Worm (Caenorhabditis elegans): Measurements from ENCODE around the gene glod-4.

The glod-4 gene

DNA sequence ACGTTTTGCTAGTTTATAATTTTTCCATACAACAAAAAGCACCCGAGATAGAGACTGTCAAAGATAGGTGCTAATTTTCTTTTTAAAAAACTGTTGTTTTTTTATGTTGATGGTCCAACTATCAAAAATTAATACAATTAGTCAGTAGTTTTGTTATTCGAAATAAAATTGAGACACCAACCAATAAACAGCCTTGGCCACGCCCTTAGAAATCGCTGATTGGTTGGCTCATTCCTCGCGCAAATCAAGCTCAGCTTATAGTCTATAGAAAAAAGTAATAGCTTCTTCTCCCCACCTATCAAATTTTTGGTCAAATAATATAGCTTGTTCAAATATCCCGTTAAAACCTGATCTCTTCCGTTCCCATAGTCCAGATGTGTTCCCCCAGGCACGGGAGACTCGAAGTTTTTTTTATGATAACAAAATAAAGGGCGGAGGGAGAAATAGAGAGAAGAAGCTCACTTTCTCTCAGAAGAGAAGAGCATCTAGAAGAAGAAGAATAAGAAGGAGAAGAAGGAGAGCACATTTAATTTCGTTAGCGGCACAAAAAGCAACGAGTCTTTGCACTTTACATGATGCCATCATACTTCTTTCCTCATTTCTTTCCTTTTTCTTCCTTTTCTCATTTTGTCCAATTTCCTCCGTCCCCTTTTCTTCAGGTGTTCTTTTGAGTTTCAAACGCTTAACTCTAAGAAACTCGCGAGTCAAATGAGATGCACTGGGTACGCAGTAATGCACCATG lies 21.4 kb upstream of the glod-4 start:
- TF ChIP-seq ces-1 (GFP tag; optimal IDR thresholded peaks at IDR 0.05), result peak; percentile 67
- TF ChIP-seq hlh-30 (tag; optimal IDR thresholded peaks at IDR 0.05; ENCODE audit: insufficient read depth), result no peak

DNA sequence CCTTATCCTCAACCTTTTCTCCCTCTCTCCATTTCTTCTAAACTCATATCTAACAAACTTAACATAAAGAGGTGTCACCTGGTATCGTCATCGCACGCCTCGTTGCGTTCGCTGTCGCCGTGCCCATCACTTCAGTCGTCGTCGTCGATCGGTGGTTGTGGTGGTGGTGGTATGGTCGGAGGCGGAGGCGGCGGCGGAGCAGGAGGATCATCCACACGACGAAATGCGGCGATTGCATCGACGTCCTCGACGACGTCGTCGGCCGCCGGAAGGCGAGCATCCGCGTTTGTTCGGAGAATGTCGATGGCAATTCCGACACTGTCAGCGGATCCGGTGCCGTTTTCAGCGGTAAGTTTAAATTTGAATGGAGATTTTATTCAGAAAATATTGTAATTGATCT lies 19.3 kb upstream of the glod-4 start:
- no peak for TF ChIP-seq ceh-20 (GFP tag; IDR thresholded peaks at IDR 0.05)
- peak; percentile 93 for TF ChIP-seq set-16 (GFP tag; IDR thresholded peaks at IDR 0.05)

DNA sequence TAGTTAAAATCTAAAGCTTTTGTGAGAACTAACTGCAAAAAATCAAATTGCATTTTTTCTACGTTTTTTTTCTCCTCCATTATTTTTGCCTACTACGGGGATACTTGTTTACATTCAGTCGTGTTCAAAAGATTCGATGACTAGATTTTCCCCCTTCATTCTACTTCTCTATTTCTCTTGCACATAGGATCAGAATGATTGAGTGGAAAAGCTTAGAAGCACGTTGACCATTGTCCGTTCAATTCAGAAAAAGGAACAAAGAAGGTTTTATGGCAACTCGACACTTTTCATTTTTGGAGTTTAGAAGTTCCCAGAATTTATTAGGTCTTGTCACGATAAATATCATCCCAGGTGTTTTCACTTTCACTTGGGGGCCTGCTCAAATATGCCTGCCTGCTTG lies 16.2 kb upstream of the glod-4 start:
- TF ChIP-seq unc-62 (GFP tag; optimal IDR thresholded peaks at IDR 0.05 in 1 of 2) (peak in 1 of 2 experiments; percentile 66), unc-62 (tag; optimal IDR thresholded peaks at IDR 0.05) (no peak), nhr-48 (tag; optimal IDR thresholded peaks at IDR 0.05) (no peak), ces-1 (GFP tag; optimal IDR thresholded peaks at IDR 0.05) (no peak)

DNA sequence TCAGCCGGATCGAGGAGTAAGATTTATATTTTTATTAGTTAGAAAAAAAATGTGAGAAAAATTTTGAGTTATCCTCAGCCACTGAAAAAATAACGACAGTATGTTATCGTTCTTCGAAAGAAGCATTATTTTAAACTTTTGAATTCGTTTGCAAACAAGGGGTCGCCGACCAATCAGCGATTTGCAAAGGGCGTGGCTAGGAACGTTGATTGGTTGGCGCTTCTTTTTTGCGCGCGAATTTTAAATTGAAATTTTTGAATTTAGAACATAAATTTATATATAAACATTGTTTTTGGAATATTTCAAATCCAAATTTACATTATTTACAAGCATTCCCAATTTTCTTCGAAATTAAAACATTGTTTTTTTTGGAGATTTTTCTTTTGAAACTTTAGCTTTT lies 10.2 kb upstream of the glod-4 start:
- TF ChIP-seq gei-8 (GFP tag; optimal IDR thresholded peaks at IDR 0.05), result no peak
- TF ChIP-seq egl-43 (GFP tag; IDR thresholded peaks at IDR 0.05), result no peak
- TF ChIP-seq spr-3 (GFP tag; optimal IDR thresholded peaks at IDR 0.05), result no peak
- TF ChIP-seq ceh-44 (GFP tag; IDR thresholded peaks at IDR 0.05), result no peak
- TF ChIP-seq mxl-2 (GFP tag; conservative IDR thresholded peaks at IDR 0.05), result no peak
- TF ChIP-seq nhr-10 (tag; optimal IDR thresholded peaks at IDR 0.05), result no peak
- TF ChIP-seq dmd-8 (GFP tag; IDR thresholded peaks at IDR 0.05), result no peak
- no peak for TF ChIP-seq nhr-6 (tag; optimal IDR thresholded peaks at IDR 0.05)
- no peak for TF ChIP-seq ztf-11 (tag; optimal IDR thresholded peaks at IDR 0.05)
- TF ChIP-seq ceh-28 (tag; optimal IDR thresholded peaks at IDR 0.05), result no peak
- no peak for TF ChIP-seq F37D6.2 (tag; optimal IDR thresholded peaks at IDR 0.05)
- no peak for TF ChIP-seq zfp-3 (GFP tag; conservative IDR thresholded peaks at IDR 0.05)
- TF ChIP-seq nhr-42 (GFP tag; IDR thresholded peaks at IDR 0.05), result no peak
- TF ChIP-seq aha-1 (tag), result no peak
- no peak for TF ChIP-seq dmd-6 (GFP tag; IDR thresholded peaks at IDR 0.05)
- no peak for TF ChIP-seq vab-7 (GFP tag; IDR thresholded peaks at IDR 0.05)
- TF ChIP-seq lim-7 (GFP tag; IDR thresholded peaks at IDR 0.05), result no peak
- no peak for TF ChIP-seq unc-39 (tag; optimal IDR thresholded peaks at IDR 0.05)

DNA sequence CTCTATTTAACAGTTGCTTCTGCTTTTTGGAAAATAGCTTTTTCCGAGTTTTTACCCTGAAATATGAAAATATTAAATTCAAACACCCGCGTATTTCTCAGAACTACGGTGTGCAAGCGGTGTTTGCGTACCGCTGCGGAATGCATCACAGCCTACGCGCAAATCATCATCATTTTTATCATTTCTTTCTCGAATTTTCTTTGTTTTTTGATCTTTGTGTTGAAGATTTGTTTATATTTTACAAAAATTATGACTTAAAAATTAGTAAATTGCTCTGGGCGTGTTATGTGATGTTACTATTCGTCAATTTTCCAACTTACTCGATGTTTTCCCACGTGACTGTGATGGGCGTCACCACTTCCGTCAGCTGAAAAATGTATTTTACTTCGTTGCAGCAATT lies 2.5 kb upstream of the glod-4 start:
- TF ChIP-seq unc-130 (GFP tag; optimal IDR thresholded peaks at IDR 0.05) (no peak), nhr-11 (tag; optimal IDR thresholded peaks at IDR 0.05) (peak; percentile 64), gei-8 (GFP tag; optimal IDR thresholded peaks at IDR 0.05) (no peak), ceh-28 (tag; optimal IDR thresholded peaks at IDR 0.05) (no peak), mxl-2 (GFP tag; conservative IDR thresholded peaks at IDR 0.05) (no peak), F10B5.3 (tag; optimal IDR thresholded peaks at IDR 0.05) (no peak), nhr-48 (tag; optimal IDR thresholded peaks at IDR 0.05) (no peak), php-3 (GFP tag; IDR thresholded peaks at IDR 0.05) (no peak), Y5F2A.4 (GFP tag; optimal IDR thresholded peaks at IDR 0.05) (no peak), egl-43 (GFP tag; IDR thresholded peaks at IDR 0.05) (no peak), jun-1 (tag; optimal IDR thresholded peaks at IDR 0.05) (peak; percentile 16), ZK546.5 (tag; optimal IDR thresholded peaks at IDR 0.05) (no peak), lsy-2 (tag; optimal IDR thresholded peaks at IDR 0.05) (peak; percentile 88 to 99), lin-1 (GFP tag; IDR thresholded peaks at IDR 0.05) (no peak), ZK337.2 (GFP tag; IDR thresholded peaks at IDR 0.05) (no peak), ceh-62 (tag; optimal IDR thresholded peaks at IDR 0.05) (no peak), set-16 (GFP tag; IDR thresholded peaks at IDR 0.05) (no peak), mes-2 (tag; optimal IDR thresholded peaks at IDR 0.05; ENCODE audit: poor library complexity, severe bottlenecking) (peak; percentile 83), cey-2 (tag; optimal IDR thresholded peaks at IDR 0.05; ENCODE audit: borderline replicate concordance, insufficient read depth) (no peak), hlh-30 (tag; optimal IDR thresholded peaks at IDR 0.05; ENCODE audit: insufficient read depth) (peak; percentile 85), ceh-20 (GFP tag; IDR thresholded peaks at IDR 0.05) (no peak), rbr-2 (tag; optimal IDR thresholded peaks at IDR 0.05) (peak; percentile 5), daf-8 (GFP tag; IDR thresholded peaks at IDR 0.05) (no peak), egl-27 (tag; optimal IDR thresholded peaks at IDR 0.05) (no peak), snpc-4 (tag; optimal IDR thresholded peaks at IDR 0.05) (no peak), lin-13 (GFP tag; optimal IDR thresholded peaks at IDR 0.05) (peak; percentile 4), madf-9 (GFP tag; conservative IDR thresholded peaks at IDR 0.05) (no peak)
